Worm (Caenorhabditis elegans) whole organism, early embryonic: ENCODE results near the gene abcx-1.

Experiments used
- B0310.2 ChIP-seq: sonication (generic microtip); optimal IDR thresholded peaks from 2 replicates; lab custom pipeline; 2016; ENCODE audit warnings: mild to moderate bottlenecking, missing genetic modification characterization, missing compliant biosample characterization
- F13C5.2 ChIP-seq: sonication (generic microtip); optimal IDR thresholded peaks from 2 replicates; lab custom pipeline; 2017; ENCODE audit warnings: mild to moderate bottlenecking, missing genetic modification characterization, inconsistent platforms, missing compliant biosample characterization
- aly-1 ChIP-seq: sonication (generic microtip); optimal IDR thresholded peaks from 2 replicates; lab custom pipeline; 2016; ENCODE audit warnings: missing genetic modification characterization, missing compliant biosample characterization
- ama-1 ChIP-seq: fragments of 150-350 bp; optimal IDR thresholded peaks from 2 replicates; lab custom pipeline; 2014
- ceh-13 ChIP-seq: fragments of 200-800 bp; sonication (Bioruptor generic); optimal IDR thresholded peaks from 2 replicates; lab custom pipeline; 2018; ENCODE audit warnings: mild to moderate bottlenecking, missing genetic modification characterization, missing compliant biosample characterization
- ceh-36 ChIP-seq: sonication (generic microtip); optimal IDR thresholded peaks from 2 replicates; lab custom pipeline; 2016; ENCODE audit warnings: missing genetic modification characterization, inconsistent platforms, missing compliant biosample characterization
- ets-7 ChIP-seq: sonication (generic microtip); optimal IDR thresholded peaks from 2 replicates; lab custom pipeline; 2016; ENCODE audit warnings: missing genotype, missing genetic modification characterization, missing compliant biosample characterization
- flt-1 ChIP-seq: fragments of 200-800 bp; sonication (Bioruptor generic); IDR thresholded peaks from 2 replicates; pipeline ENCODE4 v1.3.6; 2022; ENCODE audit warnings: missing genetic modification characterization, missing compliant biosample characterization
- hmbx-1 ChIP-seq: sonication (generic microtip); optimal IDR thresholded peaks from 2 replicates; lab custom pipeline; 2016; ENCODE audit warnings: mild to moderate bottlenecking, missing genetic modification characterization, missing compliant biosample characterization
- hmg-4 ChIP-seq: fragments of 200-800 bp; sonication (Bioruptor generic); optimal IDR thresholded peaks from 2 replicates; lab custom pipeline; 2018; ENCODE audit warnings: mild to moderate bottlenecking, missing genetic modification characterization, missing compliant biosample characterization
- hnd-1 ChIP-seq: sonication (generic microtip); optimal IDR thresholded peaks from 2 replicates; lab custom pipeline; 2016; ENCODE audit warnings: missing genetic modification characterization, missing compliant biosample characterization
- pes-1 ChIP-seq: fragments of 200-800 bp; sonication (Bioruptor generic); IDR thresholded peaks from 2 replicates; pipeline ENCODE4 v1.3.6; 2022; ENCODE audit warnings: missing genetic modification reagents, missing genetic modification characterization, missing compliant biosample characterization
- scrt-1 ChIP-seq: fragments of 200-800 bp; sonication (Bioruptor generic); IDR thresholded peaks from 2 replicates; pipeline ENCODE4 v1.3.6; 2022; ENCODE audit warnings: missing genetic modification characterization, missing compliant biosample characterization
- sea-1 ChIP-seq: fragments of 200-800 bp; sonication (Bioruptor generic); conservative IDR thresholded peaks from 2 replicates; pipeline ENCODE4 v1.3.6; 2022; ENCODE audit warnings: missing genetic modification characterization, missing compliant biosample characterization
- tbx-11 ChIP-seq: fragments of 200-800 bp; sonication (Bioruptor generic); IDR thresholded peaks from 2 replicates; pipeline ENCODE4 v1.3.6; 2022; ENCODE audit warnings: missing genetic modification characterization, missing compliant biosample characterization
- tbx-37 ChIP-seq: fragments of 200-800 bp; sonication (Bioruptor generic); conservative IDR thresholded peaks from 2 replicates; pipeline ENCODE4 v1.3.6; 2022; ENCODE audit warnings: missing genetic modification reagents, missing genetic modification characterization, missing compliant biosample characterization
- tra-4 ChIP-seq: sonication (generic microtip); optimal IDR thresholded peaks from 2 replicates; lab custom pipeline; 2017; ENCODE audit warnings: missing genetic modification characterization, missing compliant biosample characterization

The abcx-1 gene

DNA sequence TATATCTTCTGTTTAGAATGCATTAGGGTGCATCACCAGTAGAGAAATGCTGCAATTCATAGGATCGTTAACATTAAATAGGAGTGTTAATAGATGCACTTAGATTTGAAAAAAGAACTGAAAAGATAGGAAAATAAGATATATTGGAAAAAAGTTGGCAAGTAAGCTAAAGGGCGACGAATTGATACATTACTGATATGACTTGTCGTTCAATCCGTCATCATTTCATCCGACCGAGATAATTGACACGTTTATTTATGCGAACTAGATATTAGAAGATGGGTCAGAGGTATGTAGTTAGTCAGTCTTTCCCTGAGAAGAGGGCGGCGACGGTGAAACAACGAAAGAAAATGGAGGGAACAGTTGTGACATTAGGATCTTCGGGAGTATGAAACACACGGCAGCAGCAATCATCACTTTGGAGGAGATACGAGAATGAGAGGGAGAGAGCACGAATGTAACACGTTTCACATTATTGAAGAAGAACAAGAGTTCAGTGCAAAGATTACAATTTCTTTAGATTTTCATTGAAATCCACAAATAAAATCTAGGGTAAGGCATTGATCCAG is 13.0 kb downstream of the abcx-1 start, which contains the start of gene lron-15:
TSS of gene lron-15 (minus strand) at position 51 of the 569 bp plus-strand sequence.
- TF ChIP-seq ceh-36 (no peak), tra-4 (tag; lab: Kevin White, UChicago) (no peak), aly-1 (tag; lab: Kevin White, UChicago) (no peak), B0310.2 (tag; lab: Kevin White, UChicago) (no peak), tbx-11 (GFP tag; lab: Robert Waterston, UW) (no peak), ama-1 (lab: Kevin White, UChicago) (no peak), sea-1 (GFP tag; lab: Robert Waterston, UW) (no peak), ets-7 (tag; lab: Kevin White, UChicago) (no peak), hmg-4 (GFP tag; lab: Kevin White, UChicago) (no peak), pes-1 (no peak), ceh-13 (GFP tag; lab: Kevin White, UChicago) (no peak), F13C5.2 (no peak), scrt-1 (GFP tag; lab: Robert Waterston, UW) (no peak), flt-1 (no peak), hnd-1 (tag; lab: Kevin White, UChicago) (no peak), hmbx-1 (tag; lab: Kevin White, UChicago) (no peak)

DNA sequence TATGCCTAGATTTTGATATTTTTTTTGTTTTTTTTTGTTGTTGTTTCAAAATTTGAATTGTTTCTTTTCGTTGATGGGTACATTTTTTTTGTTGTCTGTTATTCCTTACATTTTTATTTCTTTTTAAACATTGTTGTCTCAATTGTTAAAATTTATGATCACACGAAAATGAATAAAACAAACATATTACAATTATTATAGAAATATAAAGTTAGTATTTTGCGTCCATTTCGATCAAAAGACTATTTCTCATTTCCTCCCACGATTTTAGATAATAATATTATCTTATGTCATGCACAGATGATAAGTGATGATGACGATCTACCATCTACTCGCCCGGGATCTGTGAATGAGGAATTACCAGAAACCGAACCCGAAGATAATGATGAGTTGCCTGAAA is 22.7 kb downstream of the abcx-1 start, which contains the start of gene wrn-1:
TSS of gene wrn-1 (plus strand) at position 301 of the 400 bp plus-strand sequence.
- TF ChIP-seq sea-1 (GFP tag; lab: Robert Waterston, UW) (no peak), ama-1 (lab: Kevin White, UChicago) (no peak), hmg-4 (GFP tag; lab: Kevin White, UChicago) (no peak), ceh-13 (GFP tag; lab: Kevin White, UChicago) (no peak), scrt-1 (GFP tag; lab: Robert Waterston, UW) (no peak), flt-1 (no peak), tbx-11 (GFP tag; lab: Robert Waterston, UW) (no peak), B0310.2 (tag; lab: Kevin White, UChicago) (no peak), ets-7 (tag; lab: Kevin White, UChicago) (no peak), ceh-36 (no peak), F13C5.2 (no peak), aly-1 (tag; lab: Kevin White, UChicago) (no peak), tra-4 (tag; lab: Kevin White, UChicago) (no peak), pes-1 (no peak), hmbx-1 (tag; lab: Kevin White, UChicago) (no peak)

DNA sequence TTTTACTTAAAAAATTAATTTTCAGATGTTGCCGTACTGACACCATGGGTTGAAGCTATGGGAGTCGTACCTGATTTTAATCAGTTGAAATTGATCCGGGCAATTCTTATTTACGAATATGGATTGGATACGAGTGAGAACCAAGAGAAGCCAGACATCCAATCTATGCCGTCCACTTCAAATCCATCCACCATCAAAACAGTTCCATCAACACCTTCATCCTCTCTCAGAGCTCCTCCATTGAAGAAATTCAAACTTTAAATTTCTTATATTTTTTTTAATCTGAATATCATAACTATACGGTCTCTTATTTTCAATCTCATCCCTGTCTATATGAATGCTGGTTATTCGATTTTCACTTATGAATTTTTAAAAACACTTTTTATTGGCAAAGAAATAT is 26.9 kb downstream of the abcx-1 start:
- TF ChIP-seq ama-1 (lab: Kevin White, UChicago) (no peak), ets-7 (tag; lab: Kevin White, UChicago) (no peak), hmg-4 (GFP tag; lab: Kevin White, UChicago) (no peak), pes-1 (no peak), tbx-37 (GFP tag; lab: Robert Waterston, UW) (no peak)

DNA sequence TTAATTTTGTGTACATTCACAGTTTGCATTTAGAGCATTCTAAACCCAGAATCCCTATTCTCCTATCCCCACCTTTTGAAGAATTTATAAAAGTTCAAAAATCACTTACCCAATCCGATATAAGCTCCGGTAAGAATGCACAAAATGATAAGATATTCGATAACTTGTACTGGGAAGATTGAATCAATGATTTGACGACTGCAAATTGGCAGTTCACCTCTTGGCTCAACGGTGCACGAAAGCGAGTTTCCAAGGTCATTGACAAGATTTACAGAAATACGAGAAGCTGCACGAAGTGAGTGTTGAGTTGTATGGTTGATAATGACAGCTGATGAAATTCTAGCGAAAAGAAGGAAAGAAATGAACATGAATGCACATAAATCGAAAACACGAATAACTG is 28.3 kb downstream of the abcx-1 start:
- TF ChIP-seq hmg-4 (GFP tag; lab: Kevin White, UChicago) (no peak), tra-4 (tag; lab: Kevin White, UChicago) (no peak), tbx-37 (GFP tag; lab: Robert Waterston, UW) (no peak), pes-1 (no peak), ceh-36 (no peak), ceh-13 (GFP tag; lab: Kevin White, UChicago) (no peak), sea-1 (GFP tag; lab: Robert Waterston, UW) (no peak), F13C5.2 (no peak), flt-1 (no peak), ama-1 (lab: Kevin White, UChicago) (no peak), aly-1 (tag; lab: Kevin White, UChicago) (no peak), tbx-11 (GFP tag; lab: Robert Waterston, UW) (no peak), hmbx-1 (tag; lab: Kevin White, UChicago) (no peak), B0310.2 (tag; lab: Kevin White, UChicago) (no peak), ets-7 (tag; lab: Kevin White, UChicago) (no peak), scrt-1 (GFP tag; lab: Robert Waterston, UW) (no peak), hnd-1 (tag; lab: Kevin White, UChicago) (no peak)

DNA sequence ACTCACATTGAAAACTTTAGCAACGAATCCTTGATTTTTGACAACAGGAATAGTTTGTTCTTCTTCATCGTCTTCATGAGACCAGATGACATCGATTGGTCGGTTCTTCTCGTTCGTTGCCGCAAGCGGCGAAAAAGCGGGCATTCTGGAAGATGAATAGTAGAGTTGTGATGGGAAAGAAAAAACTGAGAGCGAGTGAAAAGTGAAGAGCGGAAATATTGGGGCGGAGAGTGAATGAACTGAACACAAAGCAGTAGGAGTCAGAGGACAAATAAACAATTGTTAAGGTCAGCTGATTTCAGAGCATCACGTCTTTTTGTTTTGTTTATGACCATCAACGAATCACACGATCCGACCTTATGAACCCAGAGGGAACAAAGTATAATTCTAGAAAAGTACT is 29.3 kb downstream of the abcx-1 start, which contains the start of gene F18C5.10:
TSS of gene F18C5.10 (minus strand) at position 145 of the 400 bp plus-strand sequence.
- TF ChIP-seq pes-1 (no peak), tbx-37 (GFP tag; lab: Robert Waterston, UW) (no peak), B0310.2 (tag; lab: Kevin White, UChicago) (no peak), hmbx-1 (tag; lab: Kevin White, UChicago) (no peak), flt-1 (no peak), hnd-1 (tag; lab: Kevin White, UChicago) (no peak), tra-4 (tag; lab: Kevin White, UChicago) (no peak), ceh-36 (no peak), F13C5.2 (no peak), tbx-11 (GFP tag; lab: Robert Waterston, UW) (no peak), hmg-4 (GFP tag; lab: Kevin White, UChicago) (no peak), ama-1 (lab: Kevin White, UChicago) (no peak), scrt-1 (GFP tag; lab: Robert Waterston, UW) (no peak), aly-1 (tag; lab: Kevin White, UChicago) (no peak), ets-7 (tag; lab: Kevin White, UChicago) (no peak), ceh-13 (GFP tag; lab: Kevin White, UChicago) (no peak), sea-1 (GFP tag; lab: Robert Waterston, UW) (no peak)

DNA sequence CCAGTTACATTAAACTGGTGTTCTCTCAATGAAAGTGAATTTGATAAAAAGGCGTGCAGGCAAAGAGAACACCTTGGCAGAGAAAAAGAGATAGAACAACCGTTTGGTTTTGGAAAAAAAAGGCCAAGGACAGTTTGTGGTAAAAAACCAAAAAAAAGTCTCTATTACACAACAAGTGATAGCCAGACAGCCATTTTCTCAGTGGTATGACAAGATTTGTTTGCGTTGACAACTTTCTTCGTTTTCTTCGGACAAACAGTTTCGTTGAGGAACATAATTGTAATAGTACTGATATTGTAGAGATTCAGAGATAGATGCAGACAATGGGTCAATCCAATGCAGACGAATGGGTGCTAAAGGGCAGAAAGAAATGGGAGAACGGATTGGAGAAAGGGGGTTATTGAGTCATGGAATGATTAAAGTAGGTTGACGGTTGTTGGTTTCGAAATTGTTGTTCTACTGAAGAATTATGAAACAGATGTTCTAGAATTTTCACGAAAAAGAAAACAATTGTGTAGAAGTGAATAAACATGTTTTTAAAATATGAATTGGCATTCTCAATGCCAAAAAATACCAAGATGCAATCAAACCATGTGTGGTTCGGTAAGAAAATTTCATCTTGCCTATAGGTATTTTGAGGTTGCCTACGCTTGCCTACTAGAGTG is 30.4 kb downstream of the abcx-1 start:
- TF ChIP-seq tra-4 (tag; lab: Kevin White, UChicago) = no peak
- TF ChIP-seq pes-1 = no peak
- TF ChIP-seq scrt-1 (GFP tag; lab: Robert Waterston, UW) = no peak
- TF ChIP-seq F13C5.2 = no peak
